Worm (Caenorhabditis elegans) whole organism, young adult: ENCODE measurements around the gene cest-6.
A peak's percentile ranks its signal among the peaks of the same experiment; 100 is the strongest.

Source experiments
- B0035.1 ChIP-seq: sonication (generic microtip); optimal IDR thresholded peaks from 2 replicates; lab custom pipeline; 2016; ENCODE audit warnings: missing genetic modification characterization, mild to moderate bottlenecking, missing compliant biosample characterization, missing genotype, missing genetic modification reagents
- B0336.3 ChIP-seq: fragments of 200-800 bp; sonication (Bioruptor generic); IDR thresholded peaks from 2 replicates; pipeline ENCODE4 v1.3.6; 2022; ENCODE audit warnings: missing genetic modification characterization, missing compliant biosample characterization
- C06A6.2 ChIP-seq: fragments of 200-800 bp; sonication (Bioruptor generic); conservative IDR thresholded peaks from 2 replicates; pipeline ENCODE4 v1.3.6; 2022; ENCODE audit warnings: missing genetic modification characterization, missing compliant biosample characterization
- C17E4.6 ChIP-seq: fragments of 200-800 bp; sonication (Bioruptor generic); IDR thresholded peaks from 2 replicates; pipeline ENCODE4 v1.3.6; 2022; ENCODE audit warnings: missing genetic modification reagents, missing genetic modification characterization, missing compliant biosample characterization
- D2030.7 ChIP-seq: fragments of 200-800 bp; sonication (Bioruptor generic); IDR thresholded peaks from 2 replicates; pipeline ENCODE4 v1.3.6; 2022; ENCODE audit warnings: missing genetic modification reagents, missing genetic modification characterization, missing compliant biosample characterization
- F10E7.11 ChIP-seq: sonication (generic microtip); optimal IDR thresholded peaks from 2 replicates; lab custom pipeline; 2017; ENCODE audit warnings: mild to moderate bottlenecking, missing genetic modification characterization, moderate library complexity, missing compliant biosample characterization
- F23B12.7 ChIP-seq: sonication (generic microtip); optimal IDR thresholded peaks from 2 replicates; lab custom pipeline; 2017; ENCODE audit warnings: missing genetic modification characterization, mild to moderate bottlenecking, missing compliant biosample characterization, antibody characterized with exemption, moderate library complexity; ENCODE audit not compliant: insufficient read depth
- F33H1.4 ChIP-seq: fragments of 200-800 bp; sonication (Bioruptor generic); IDR thresholded peaks from 2 replicates; pipeline ENCODE4 v1.3.6; 2022; ENCODE audit warnings: missing genetic modification reagents, missing genetic modification characterization, missing compliant biosample characterization
- F37B4.10 ChIP-seq: fragments of 200-800 bp; sonication (Bioruptor generic); IDR thresholded peaks from 2 replicates; pipeline ENCODE4 v1.3.6; 2022; ENCODE audit warnings: missing genetic modification characterization, missing compliant biosample characterization
- F39B2.1 ChIP-seq: fragments of 200-800 bp; sonication (Bioruptor generic); IDR thresholded peaks from 2 replicates; pipeline ENCODE4 v1.3.6; 2022; ENCODE audit warnings: missing genetic modification reagents, missing genetic modification characterization, missing compliant biosample characterization
- K11D2.4 ChIP-seq: fragments of 200-800 bp; sonication (Bioruptor generic); IDR thresholded peaks from 2 replicates; pipeline ENCODE4 v1.3.6; 2022; ENCODE audit warnings: missing genetic modification reagents, missing genetic modification characterization, missing compliant biosample characterization
- K12H6.12 ChIP-seq: fragments of 200-800 bp; sonication (Bioruptor generic); optimal IDR thresholded peaks from 2 replicates; lab custom pipeline; 2018; ENCODE audit warnings: mild to moderate bottlenecking, missing genetic modification characterization, missing compliant biosample characterization
- T07F8.4 ChIP-seq: sonication (generic microtip); optimal IDR thresholded peaks from 2 replicates; lab custom pipeline; 2016; ENCODE audit warnings: mild to moderate bottlenecking, missing genetic modification characterization, moderate library complexity, missing compliant biosample characterization
- Y53F4B.3 ChIP-seq: fragments of 200-800 bp; sonication (Bioruptor generic); IDR thresholded peaks from 2 replicates; pipeline ENCODE4 v1.3.6; 2022; ENCODE audit warnings: missing genetic modification reagents, missing genetic modification characterization, missing compliant biosample characterization
- Y53G8AR.9 ChIP-seq: fragments of 200-800 bp; sonication (Bioruptor generic); conservative IDR thresholded peaks from 2 replicates; pipeline ENCODE4 v1.3.6; 2022; ENCODE audit warnings: missing genetic modification reagents, missing genetic modification characterization, missing compliant biosample characterization
- ama-1 ChIP-seq, 3 experiments: fragments of 150-350 bp in 1 of 3; sonication (generic microtip) in 2 of 3; optimal IDR thresholded peaks; 2 replicates each; lab custom pipeline; 2014 to 2018; ENCODE audit warnings: missing biosample characterization in 2 of 3, missing genetic modification characterization in 2 of 3, missing genetic modification reagents in 2 of 3
- athp-1 ChIP-seq: sonication (generic microtip); optimal IDR thresholded peaks from 2 replicates; lab custom pipeline; 2017; ENCODE audit warnings: mild to moderate bottlenecking, missing genetic modification characterization, missing compliant biosample characterization
- attf-5 ChIP-seq: fragments of 200-800 bp; sonication (Bioruptor generic); optimal IDR thresholded peaks from 2 replicates; lab custom pipeline; 2018; ENCODE audit warnings: mild to moderate bottlenecking, missing genetic modification characterization, missing compliant biosample characterization
- attf-6 ChIP-seq: fragments of 200-800 bp; sonication (Bioruptor generic); IDR thresholded peaks from 2 replicates; pipeline ENCODE4 v1.3.6; 2022; ENCODE audit warnings: missing genetic modification reagents, missing genetic modification characterization, missing compliant biosample characterization
- ccch-3 ChIP-seq: fragments of 200-800 bp; sonication (Bioruptor generic); optimal IDR thresholded peaks from 2 replicates; lab custom pipeline; 2018; ENCODE audit warnings: mild to moderate bottlenecking, missing genetic modification characterization, missing compliant biosample characterization
- cebp-1 ChIP-seq, 2 experiments: fragments of 200-800 bp in 1 of 2; sonication (Bioruptor generic) in 1 of 2; sonication (generic microtip) in 1 of 2; IDR thresholded peaks in 1 of 2; optimal IDR thresholded peaks in 1 of 2; 2 replicates each; pipeline versions ENCODE4 v1.3.6 to Lab custom; 2017 to 2022; ENCODE audit warnings: missing compliant biosample characterization in 2 of 2, missing genetic modification characterization in 2 of 2, mild to moderate bottlenecking in 1 of 2, missing genetic modification reagents in 1 of 2, moderate library complexity in 1 of 2
- dpl-1 ChIP-seq: fragments of 150-350 bp; optimal IDR thresholded peaks from 2 replicates; lab custom pipeline; 2014; ENCODE audit warnings: missing biosample characterization, missing genetic modification reagents, missing genetic modification characterization
- egrh-3 ChIP-seq: fragments of 200-800 bp; sonication (Bioruptor generic); IDR thresholded peaks from 2 replicates; pipeline ENCODE4 v1.3.6; 2022; ENCODE audit warnings: missing genetic modification reagents, missing genetic modification characterization, missing compliant biosample characterization
- him-1 ChIP-seq: sonication (generic microtip); optimal IDR thresholded peaks from 2 replicates; lab custom pipeline; 2016; ENCODE audit warnings: missing genotype, missing genetic modification reagents, missing genetic modification characterization, missing compliant biosample characterization
- hmg-20 ChIP-seq: fragments of 200-800 bp; sonication (Bioruptor generic); IDR thresholded peaks from 2 replicates; pipeline ENCODE4 v1.3.6; 2022; ENCODE audit warnings: missing genetic modification reagents, missing genetic modification characterization, missing compliant biosample characterization
- hsf-1 ChIP-seq: fragments of 200-800 bp; sonication (Bioruptor generic); IDR thresholded peaks from 2 replicates; pipeline ENCODE4 v1.3.6; 2022; ENCODE audit warnings: missing genetic modification reagents, missing genetic modification characterization, missing compliant biosample characterization
- lag-1 ChIP-seq: fragments of 200-800 bp; sonication (Bioruptor generic); IDR thresholded peaks from 2 replicates; pipeline ENCODE4 v1.3.6; 2022; ENCODE audit warnings: missing genetic modification reagents, missing genetic modification characterization, missing compliant biosample characterization
- let-526 ChIP-seq: fragments of 200-800 bp; sonication (Bioruptor generic); IDR thresholded peaks from 2 replicates; pipeline ENCODE4 v1.3.6; 2022; ENCODE audit warnings: missing genetic modification reagents, missing genetic modification characterization, missing compliant biosample characterization
- lin-26 ChIP-seq: fragments of 200-800 bp; sonication (Bioruptor generic); IDR thresholded peaks from 2 replicates; pipeline ENCODE4 v1.3.6; 2022; ENCODE audit warnings: missing genetic modification reagents, missing genetic modification characterization, missing compliant biosample characterization
- lir-1 ChIP-seq: fragments of 200-800 bp; sonication (Bioruptor generic); conservative IDR thresholded peaks from 2 replicates; pipeline ENCODE4 v1.3.6; 2022; ENCODE audit warnings: missing genetic modification reagents, missing genetic modification characterization, missing compliant biosample characterization
- lsl-1 ChIP-seq: fragments of 200-800 bp; sonication (Bioruptor generic); optimal IDR thresholded peaks from 2 replicates; lab custom pipeline; 2018; ENCODE audit warnings: mild to moderate bottlenecking, missing genetic modification characterization, moderate library complexity, missing compliant biosample characterization
- lsy-27 ChIP-seq: sonication (generic microtip); optimal IDR thresholded peaks from 2 replicates; lab custom pipeline; 2017; ENCODE audit warnings: missing genetic modification characterization, mild to moderate bottlenecking, missing compliant biosample characterization, antibody characterized with exemption, missing genotype, borderline replicate concordance; ENCODE audit not compliant: insufficient read depth
- madf-3 ChIP-seq: fragments of 200-800 bp; sonication (Bioruptor generic); IDR thresholded peaks from 2 replicates; pipeline ENCODE4 v1.3.6; 2022; ENCODE audit warnings: missing genetic modification reagents, missing genetic modification characterization, missing compliant biosample characterization
- madf-6 ChIP-seq: fragments of 200-800 bp; sonication (Bioruptor generic); IDR thresholded peaks from 2 replicates; pipeline ENCODE4 v1.3.6; 2022; ENCODE audit warnings: missing genetic modification reagents, missing genetic modification characterization, missing compliant biosample characterization
- madf-8 ChIP-seq: fragments of 200-800 bp; sonication (Bioruptor generic); conservative IDR thresholded peaks from 2 replicates; pipeline ENCODE4 v1.3.6; 2022; ENCODE audit warnings: missing genetic modification reagents, missing genetic modification characterization, missing compliant biosample characterization
- nfyb-1 ChIP-seq: fragments of 200-800 bp; sonication (Bioruptor generic); IDR thresholded peaks from 2 replicates; pipeline ENCODE4 v1.3.6; 2022; ENCODE audit warnings: missing genetic modification reagents, missing genetic modification characterization, missing compliant biosample characterization
- nhr-90 ChIP-seq: sonication (generic microtip); optimal IDR thresholded peaks from 2 replicates; lab custom pipeline; 2016; ENCODE audit warnings: missing genotype, mild to moderate bottlenecking, missing genetic modification characterization, missing compliant biosample characterization
- sea-2 ChIP-seq: fragments of 200-800 bp; sonication (Bioruptor generic); IDR thresholded peaks from 2 replicates; pipeline ENCODE4 v1.3.6; 2022; ENCODE audit warnings: missing genetic modification characterization, missing compliant biosample characterization
- snpc-1.1 ChIP-seq: sonication (generic microtip); optimal IDR thresholded peaks from 2 replicates; lab custom pipeline; 2017; ENCODE audit warnings: missing genetic modification characterization, mild to moderate bottlenecking, missing compliant biosample characterization, antibody characterized with exemption, moderate library complexity, missing genotype, missing genetic modification reagents; ENCODE audit not compliant: insufficient read depth
- snpc-1.3 ChIP-seq: sonication (generic microtip); optimal IDR thresholded peaks from 2 replicates; lab custom pipeline; 2017; ENCODE audit warnings: missing genetic modification characterization, mild to moderate bottlenecking, missing compliant biosample characterization, antibody characterized with exemption, moderate library complexity, missing genotype, missing genetic modification reagents; ENCODE audit not compliant: insufficient read depth
- snpc-4 ChIP-seq, 5 experiments: fragments of 150-350 bp in 1 of 5; sonication (generic microtip) in 4 of 5; optimal IDR thresholded peaks; 2 replicates each; lab custom pipeline; 2014 to 2018; ENCODE audit warnings: missing genetic modification characterization in 5 of 5, missing biosample characterization in 3 of 5, antibody characterized with exemption in 2 of 5, mild to moderate bottlenecking in 2 of 5, missing compliant biosample characterization in 2 of 5, missing genotype in 2 of 5, moderate library complexity in 2 of 5, missing genetic modification reagents in 1 of 5
- somi-1 ChIP-seq: fragments of 200-800 bp; sonication (Bioruptor generic); optimal IDR thresholded peaks from 2 replicates; lab custom pipeline; 2018; ENCODE audit warnings: mild to moderate bottlenecking, missing genetic modification characterization, missing compliant biosample characterization
- tbx-9 ChIP-seq: sonication (generic microtip); optimal IDR thresholded peaks from 2 replicates; lab custom pipeline; 2016; ENCODE audit warnings: borderline replicate concordance, missing genetic modification characterization, inconsistent platforms, missing compliant biosample characterization
- xnd-1 ChIP-seq: sonication (generic microtip); optimal IDR thresholded peaks from 2 replicates; lab custom pipeline; 2016; ENCODE audit warnings: missing genotype, missing genetic modification reagents, missing genetic modification characterization, missing compliant biosample characterization
- zfh-2 ChIP-seq: fragments of 200-800 bp; sonication (Bioruptor generic); conservative IDR thresholded peaks from 2 replicates; pipeline ENCODE4 v1.3.6; 2022; ENCODE audit warnings: missing genetic modification reagents, missing genetic modification characterization, missing compliant biosample characterization
- ztf-26 ChIP-seq: sonication (generic microtip); optimal IDR thresholded peaks from 2 replicates; lab custom pipeline; 2017; ENCODE audit warnings: missing genetic modification characterization, missing compliant biosample characterization

The cest-6 gene

DNA sequence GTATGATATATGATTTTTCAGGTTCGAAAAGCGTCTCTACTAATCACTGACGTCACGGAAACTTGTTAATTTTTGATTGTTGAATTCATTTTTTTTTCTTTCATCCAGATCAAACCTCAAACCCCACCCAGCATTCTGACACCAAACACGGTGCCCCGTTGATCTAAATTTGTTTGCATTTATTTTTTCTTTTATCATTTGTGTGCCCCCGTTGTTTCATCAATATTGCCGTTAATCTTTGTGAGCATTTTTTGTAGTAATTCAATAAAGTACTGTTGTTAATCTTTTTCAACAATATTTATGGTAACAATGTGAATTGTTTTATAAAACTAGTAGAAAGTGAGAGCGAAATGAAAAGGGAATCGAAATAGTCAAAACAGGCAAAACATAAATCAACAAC is 11.5 kb downstream of the cest-6 start (continued):
- TF ChIP-seq madf-8 (GFP tag; lab: Robert Waterston, UW) = no peak
- TF ChIP-seq snpc-1.3 (tag; lab: Kevin White, UChicago) = no peak
- no peak for TF ChIP-seq egrh-3 (GFP tag; lab: Robert Waterston, UW)
- TF ChIP-seq B0336.3 (GFP tag; lab: Robert Waterston, UW) = no peak
- no peak for TF ChIP-seq lsy-27 (tag; lab: Kevin White, UChicago)
- no peak for TF ChIP-seq ccch-3 (GFP tag; lab: Kevin White, UChicago)
- TF ChIP-seq F37B4.10 (GFP tag; lab: Robert Waterston, UW) = no peak
- no peak for TF ChIP-seq athp-1 (tag; lab: Kevin White, UChicago)
- no peak for TF ChIP-seq dpl-1
- TF ChIP-seq F23B12.7 = no peak
- TF ChIP-seq nfyb-1 (GFP tag; lab: Robert Waterston, UW) = no peak
- TF ChIP-seq F39B2.1 (GFP tag; lab: Robert Waterston, UW) = no peak
- 0 out of 2 replicates have a peak, but pooled peaks have one; percentile 55 for TF ChIP-seq madf-3 (GFP tag; lab: Robert Waterston, UW)
- no peak for TF ChIP-seq somi-1 (GFP tag; lab: Kevin White, UChicago)
- no peak for TF ChIP-seq lir-1 (GFP tag; lab: Robert Waterston, UW)
- TF ChIP-seq K11D2.4 (GFP tag; lab: Robert Waterston, UW) = no peak
- TF ChIP-seq F33H1.4 (GFP tag; lab: Robert Waterston, UW) = 0 out of 2 replicates have a peak, but pooled peaks have one; percentile 20
- TF ChIP-seq snpc-4 (GFP tag; optimal IDR thresholded peaks at IDR 0.05; lab: Kevin White, UChicago) = no peak
- TF ChIP-seq snpc-4 (tag; optimal IDR thresholded peaks at IDR 0.05; lab: Kevin White, UChicago) = peak in 2 of 4 experiments; percentile 35 to 56
- TF ChIP-seq madf-6 (GFP tag; lab: Robert Waterston, UW) = no peak
- no peak for TF ChIP-seq ama-1 (optimal IDR thresholded peaks at IDR 0.05; lab: Kevin White, UChicago)
- peak in 1 of 2 experiments; percentile 32 for TF ChIP-seq ama-1 (GFP tag; optimal IDR thresholded peaks at IDR 0.05; lab: Kevin White, UChicago)
- TF ChIP-seq hmg-20 (GFP tag; lab: Robert Waterston, UW) = no peak
- no peak for TF ChIP-seq lsl-1 (GFP tag; lab: Kevin White, UChicago)
- TF ChIP-seq C06A6.2 (GFP tag; lab: Robert Waterston, UW) = no peak
- TF ChIP-seq B0035.1 = no peak
- TF ChIP-seq cebp-1 (GFP tag; IDR thresholded peaks at IDR 0.05; lab: Robert Waterston, UW) = no peak
- TF ChIP-seq cebp-1 (tag; optimal IDR thresholded peaks at IDR 0.05; lab: Kevin White, UChicago) = peak; percentile 5
- no peak for TF ChIP-seq T07F8.4
- no peak for TF ChIP-seq tbx-9
- TF ChIP-seq xnd-1 (tag; lab: Kevin White, UChicago) = no peak
- no peak for TF ChIP-seq C17E4.6 (GFP tag; lab: Robert Waterston, UW)
- TF ChIP-seq lag-1 = no peak
- no peak for TF ChIP-seq ztf-26 (tag; lab: Kevin White, UChicago)
- no peak for TF ChIP-seq let-526 (GFP tag; lab: Robert Waterston, UW)
- peak; percentile 47 for TF ChIP-seq snpc-1.1
- no peak for TF ChIP-seq attf-5 (GFP tag; lab: Kevin White, UChicago)
- TF ChIP-seq K12H6.12 (tag; lab: Kevin White, UChicago) = no peak
- TF ChIP-seq nhr-90 (tag; lab: Kevin White, UChicago) = no peak
- TF ChIP-seq him-1 (tag; lab: Kevin White, UChicago) = peak; percentile 64
- no peak for TF ChIP-seq Y53F4B.3
- TF ChIP-seq zfh-2 = no peak
- TF ChIP-seq sea-2 (GFP tag; lab: Robert Waterston, UW) = no peak
- no peak for TF ChIP-seq attf-6 (GFP tag; lab: Robert Waterston, UW)
- no peak for TF ChIP-seq hsf-1 (GFP tag; lab: Robert Waterston, UW)
- TF ChIP-seq lin-26 (GFP tag; lab: Robert Waterston, UW) = 0 out of 2 replicates have a peak, but pooled peaks have one; percentile 49
- no peak for TF ChIP-seq D2030.7 (GFP tag; lab: Robert Waterston, UW)
- TF ChIP-seq F10E7.11 (tag; lab: Kevin White, UChicago) = no peak
- TF ChIP-seq Y53G8AR.9 (GFP tag; lab: Robert Waterston, UW) = 0 out of 2 replicates have a peak, but pooled peaks have one; percentile 57
